Fruit fly (Drosophila melanogaster) Kc167 (cell line): ENCODE measurements around the gene LysRS.

Experiments used
- Myc ChIP-seq: fragments of >200 bp; optimal IDR thresholded peaks from 2 replicates; lab custom pipeline; 2017; ENCODE audit warnings: missing external identifiers
- Sin3A ChIP-seq: fragments of >200 bp; optimal IDR thresholded peaks from 2 replicates; lab custom pipeline; 2018; ENCODE audit warnings: missing external identifiers
- h ChIP-seq: fragments of >200 bp; optimal IDR thresholded peaks from 3 replicates; lab custom pipeline; 2018; ENCODE audit warnings: missing external identifiers
- insv ChIP-seq: fragments of >200 bp; optimal IDR thresholded peaks from 3 replicates; lab custom pipeline; 2018; ENCODE audit warnings: missing external identifiers
- psq ChIP-seq: fragments of >200 bp; optimal IDR thresholded peaks from 2 replicates; lab custom pipeline; 2017; ENCODE audit warnings: missing external identifiers
- ttk ChIP-seq: sonication (Bioruptor generic); optimal IDR thresholded peaks from 2 replicates; lab custom pipeline; 2017; ENCODE audit warnings: missing external identifiers

DNA sequence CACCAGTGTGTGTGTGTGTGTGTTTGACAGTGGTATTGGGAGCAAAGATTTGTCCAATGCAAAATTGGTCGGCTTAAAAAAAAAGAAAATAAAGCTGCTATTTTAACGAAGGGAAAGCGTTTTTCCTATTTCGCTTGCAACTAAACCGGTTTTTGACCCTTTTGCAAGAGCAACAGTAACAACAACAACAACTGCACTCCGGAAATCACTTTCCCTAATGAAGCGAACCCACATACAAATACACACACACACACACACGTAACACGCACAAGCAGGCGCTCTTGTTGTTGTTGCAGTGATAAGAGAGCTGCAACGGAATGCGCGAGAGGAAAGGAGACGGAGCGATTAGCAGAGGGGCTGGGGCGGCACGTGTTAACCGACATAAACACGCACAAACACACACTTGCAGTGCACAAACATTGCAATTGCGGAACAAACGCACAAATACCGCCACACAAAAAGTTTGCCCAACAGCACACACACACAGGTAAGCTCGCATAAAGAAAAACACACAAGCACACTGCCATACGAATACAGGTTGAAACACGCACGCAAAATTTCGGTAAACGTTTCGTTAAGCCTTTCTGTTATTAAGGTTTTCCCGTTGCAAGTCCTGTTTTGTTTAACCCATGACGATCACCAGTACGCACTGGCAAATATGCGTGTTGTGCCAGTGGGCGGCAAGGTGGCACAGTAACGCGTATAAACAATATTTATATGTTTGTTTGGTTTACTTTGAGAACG is 49.6 kb upstream of the LysRS start:
- no peak for TF ChIP-seq ttk (lab: Kevin White, UChicago)
- no peak for TF ChIP-seq Myc
- no peak for TF ChIP-seq psq (lab: Kevin White, UChicago)
- no peak for TF ChIP-seq h (lab: Kevin White, UChicago)
- no peak for TF ChIP-seq insv (lab: Kevin White, UChicago)
- TF ChIP-seq Sin3A (lab: Kevin White, UChicago): no peak
